Worm (Caenorhabditis elegans): ENCODE results near the gene Y77E11A.8.

- TF ChIP-seq mdl-1 (tag; optimal IDR thresholded peaks at IDR 0.05) (no peak), ZK546.5 (tag; optimal IDR thresholded peaks at IDR 0.05) (no peak), nhr-11 (tag; optimal IDR thresholded peaks at IDR 0.05) (no peak), unc-39 (tag; optimal IDR thresholded peaks at IDR 0.05) (no peak), ceh-32 (tag; optimal IDR thresholded peaks at IDR 0.05; ENCODE audit: poor library complexity) (no peak), nhr-237 (tag; optimal IDR thresholded peaks at IDR 0.05) (no peak)
Observed at ce11 chrIV:1460686-1461085, 35.8 kb upstream of the Y77E11A.8 start, which contains the start of gene col-106.

Data from whole organism, L4 larva.